Worm (Caenorhabditis elegans) whole organism, L1 larva: ENCODE measurements around the gene F11D11.22.

ENCODE experiments used
- C04F5.9 ChIP-seq: sonication (generic microtip); optimal IDR thresholded peaks from 2 replicates; lab custom pipeline; 2016; ENCODE audit warnings: missing genetic modification characterization, missing compliant biosample characterization
- F16B12.6 ChIP-seq: fragments of 150-350 bp; optimal IDR thresholded peaks from 2 replicates; lab custom pipeline; 2014; ENCODE audit warnings: missing biosample characterization, missing genetic modification characterization
- Y116A8C.19 ChIP-seq: sonication (generic microtip); optimal IDR thresholded peaks from 2 replicates; lab custom pipeline; 2016; ENCODE audit warnings: missing compliant biosample characterization, missing genetic modification characterization, borderline replicate concordance
- aha-1 ChIP-seq: fragments of 150-350 bp; optimal IDR thresholded peaks from 2 replicates; lab custom pipeline; 2014; ENCODE audit warnings: missing biosample characterization, missing genetic modification characterization
- alr-1 ChIP-seq: fragments of 200-800 bp; sonication (Bioruptor generic); optimal IDR thresholded peaks from 2 replicates; lab custom pipeline; 2018; ENCODE audit warnings: borderline replicate concordance, mild to moderate bottlenecking, missing genetic modification characterization, missing compliant biosample characterization
- aly-2 ChIP-seq: fragments of 150-350 bp; optimal IDR thresholded peaks from 2 replicates; lab custom pipeline; 2014; ENCODE audit warnings: missing biosample characterization, missing genetic modification characterization
- ama-1 ChIP-seq: fragments of 150-350 bp; optimal IDR thresholded peaks from 2 replicates; lab custom pipeline; 2014
- blmp-1 ChIP-seq: fragments of 150-350 bp; optimal IDR thresholded peaks from 2 replicates; lab custom pipeline; 2014; ENCODE audit warnings: missing biosample characterization, missing genetic modification characterization
- ceh-63 ChIP-seq: fragments of 200-800 bp; sonication (Bioruptor generic); optimal IDR thresholded peaks from 2 replicates; lab custom pipeline; 2018; ENCODE audit warnings: mild to moderate bottlenecking, missing genetic modification characterization, missing compliant biosample characterization
- ceh-8 ChIP-seq: fragments of 200-800 bp; sonication (Bioruptor generic); optimal IDR thresholded peaks from 2 replicates; lab custom pipeline; 2018; ENCODE audit warnings: mild to moderate bottlenecking, missing genetic modification characterization, moderate library complexity, missing compliant biosample characterization
- dsc-1 ChIP-seq: sonication (generic microtip); optimal IDR thresholded peaks from 2 replicates; lab custom pipeline; 2016; ENCODE audit warnings: mild to moderate bottlenecking, missing genetic modification characterization, missing compliant biosample characterization
- efl-1 ChIP-seq, 4 experiments: fragments of 150-350 bp; optimal IDR thresholded peaks in 3 of 4; peaks in 1 of 4; 1 replicate in 1 of 4; 2 replicates in 3 of 4; lab custom pipeline; 2014; ENCODE audit warnings: missing biosample characterization in 2 of 4, missing genetic modification characterization in 2 of 4, missing genetic modification reagents in 2 of 4
- elt-2 ChIP-seq: sonication (generic microtip); optimal IDR thresholded peaks from 2 replicates; lab custom pipeline; 2016; ENCODE audit warnings: missing genetic modification characterization, mild to moderate bottlenecking, inconsistent platforms, missing compliant biosample characterization, missing genetic modification reagents
- ets-5 ChIP-seq: fragments of 200-800 bp; sonication (Bioruptor generic); IDR thresholded peaks from 2 replicates; pipeline ENCODE4 v1.3.6; 2022; ENCODE audit warnings: missing genetic modification characterization, missing compliant biosample characterization
- fkh-8 ChIP-seq: sonication (generic microtip); optimal IDR thresholded peaks from 2 replicates; lab custom pipeline; 2016; ENCODE audit warnings: mild to moderate bottlenecking, missing genetic modification characterization, missing compliant biosample characterization
- grh-1 ChIP-seq: fragments of 200-800 bp; sonication (Bioruptor generic); IDR thresholded peaks from 2 replicates; pipeline ENCODE4 v1.3.6; 2022; ENCODE audit warnings: missing genetic modification reagents, missing genetic modification characterization, missing compliant biosample characterization
- hlh-17 ChIP-seq: fragments of 200-800 bp; sonication (Bioruptor generic); optimal IDR thresholded peaks from 2 replicates; lab custom pipeline; 2018; ENCODE audit warnings: missing genetic modification characterization, mild to moderate bottlenecking, missing compliant biosample characterization, moderate library complexity, borderline replicate concordance
- irx-1 ChIP-seq: sonication (generic microtip); optimal IDR thresholded peaks from 2 replicates; lab custom pipeline; 2016; ENCODE audit warnings: missing genetic modification characterization, missing compliant biosample characterization
- lin-13 ChIP-seq: fragments of 150-350 bp; optimal IDR thresholded peaks from 2 replicates; lab custom pipeline; 2014; ENCODE audit warnings: missing biosample characterization, missing genetic modification reagents, missing genetic modification characterization
- lin-15B ChIP-seq: fragments of 150-350 bp; sonication (generic microtip); optimal IDR thresholded peaks from 3 replicates; lab custom pipeline; 2014; ENCODE audit warnings: missing biosample characterization, missing genetic modification characterization
- lin-35 ChIP-seq, 2 experiments: fragments of 150-350 bp; optimal IDR thresholded peaks; 2 replicates each; lab custom pipeline; 2014; ENCODE audit warnings: missing biosample characterization in 2 of 2, missing genetic modification characterization in 2 of 2, missing genetic modification reagents in 2 of 2
- lsy-2 ChIP-seq, 2 experiments: fragments of 150-350 bp; optimal IDR thresholded peaks; 2 replicates each; lab custom pipeline; 2014; ENCODE audit warnings: missing biosample characterization in 2 of 2, missing genetic modification characterization in 2 of 2
- nhr-11 ChIP-seq: fragments of 150-350 bp; optimal IDR thresholded peaks from 2 replicates; lab custom pipeline; 2014; ENCODE audit warnings: missing biosample characterization, missing genetic modification characterization
- nhr-12 ChIP-seq: sonication (generic microtip); optimal IDR thresholded peaks from 2 replicates; lab custom pipeline; 2017; ENCODE audit warnings: missing biosample characterization, missing genetic modification characterization
- nhr-19 ChIP-seq: fragments of 200-800 bp; sonication (Bioruptor generic); conservative IDR thresholded peaks from 2 replicates; pipeline ENCODE4 v1.3.6; 2022; ENCODE audit warnings: missing genetic modification characterization, missing compliant biosample characterization
- nhr-47 ChIP-seq: sonication (generic microtip); optimal IDR thresholded peaks from 2 replicates; lab custom pipeline; 2016; ENCODE audit warnings: mild to moderate bottlenecking, missing genetic modification characterization, moderate library complexity, missing compliant biosample characterization
- nhr-77 ChIP-seq: fragments of 150-350 bp; optimal IDR thresholded peaks from 2 replicates; lab custom pipeline; 2014; ENCODE audit warnings: missing biosample characterization, missing genetic modification characterization
- nhr-84 ChIP-seq: sonication (generic microtip); optimal IDR thresholded peaks from 2 replicates; lab custom pipeline; 2017; ENCODE audit warnings: missing biosample characterization, missing genetic modification characterization
- nhr-85 ChIP-seq: sonication (generic microtip); peaks from one replicate; lab custom pipeline; 2016; ENCODE audit warnings: missing genetic modification characterization, inconsistent platforms, missing compliant biosample characterization
- pag-3 ChIP-seq: sonication (generic microtip); optimal IDR thresholded peaks from 2 replicates; lab custom pipeline; 2017; ENCODE audit warnings: missing genetic modification characterization, mild to moderate bottlenecking, missing compliant biosample characterization, antibody characterized with exemption, borderline replicate concordance; ENCODE audit not compliant: insufficient read depth
- pqm-1 ChIP-seq: sonication (generic microtip); optimal IDR thresholded peaks from 3 replicates; lab custom pipeline; 2017; ENCODE audit warnings: missing biosample characterization, missing genetic modification characterization
- rnt-1 ChIP-seq: sonication (generic microtip); optimal IDR thresholded peaks from 2 replicates; lab custom pipeline; 2016; ENCODE audit warnings: mild to moderate bottlenecking, missing genetic modification characterization, moderate library complexity, missing compliant biosample characterization
- skn-1 ChIP-seq: fragments of 150-350 bp; optimal IDR thresholded peaks from 2 replicates; lab custom pipeline; 2014; ENCODE audit warnings: missing biosample characterization, missing genetic modification characterization
- sox-4 ChIP-seq: sonication (generic microtip); optimal IDR thresholded peaks from 2 replicates; lab custom pipeline; 2016; ENCODE audit warnings: missing genetic modification characterization, missing compliant biosample characterization
- sup-37 ChIP-seq: fragments of 200-800 bp; sonication (Bioruptor generic); optimal IDR thresholded peaks from 2 replicates; lab custom pipeline; 2018; ENCODE audit warnings: mild to moderate bottlenecking, missing genetic modification characterization, missing compliant biosample characterization
- unc-86 ChIP-seq: sonication (generic microtip); optimal IDR thresholded peaks from 2 replicates; lab custom pipeline; 2016; ENCODE audit warnings: missing genetic modification characterization, missing compliant biosample characterization
- xbp-1 ChIP-seq: sonication (generic microtip); optimal IDR thresholded peaks from 2 replicates; lab custom pipeline; 2016; ENCODE audit warnings: missing genetic modification characterization, missing compliant biosample characterization
- zag-1 ChIP-seq: fragments of 150-350 bp; optimal IDR thresholded peaks from 2 replicates; lab custom pipeline; 2014; ENCODE audit warnings: missing biosample characterization, missing genetic modification characterization
- ztf-11 ChIP-seq, 2 experiments: sonication (generic microtip); optimal IDR thresholded peaks; 2 replicates each; lab custom pipeline; 2016 to 2017; ENCODE audit warnings: missing genetic modification characterization in 2 of 2, missing biosample characterization in 1 of 2, missing compliant biosample characterization in 1 of 2
- ztf-4 ChIP-seq: fragments of 150-350 bp; optimal IDR thresholded peaks from 2 replicates; lab custom pipeline; 2014; ENCODE audit warnings: missing biosample characterization, missing genetic modification characterization

F11D11.22 gene

DNA sequence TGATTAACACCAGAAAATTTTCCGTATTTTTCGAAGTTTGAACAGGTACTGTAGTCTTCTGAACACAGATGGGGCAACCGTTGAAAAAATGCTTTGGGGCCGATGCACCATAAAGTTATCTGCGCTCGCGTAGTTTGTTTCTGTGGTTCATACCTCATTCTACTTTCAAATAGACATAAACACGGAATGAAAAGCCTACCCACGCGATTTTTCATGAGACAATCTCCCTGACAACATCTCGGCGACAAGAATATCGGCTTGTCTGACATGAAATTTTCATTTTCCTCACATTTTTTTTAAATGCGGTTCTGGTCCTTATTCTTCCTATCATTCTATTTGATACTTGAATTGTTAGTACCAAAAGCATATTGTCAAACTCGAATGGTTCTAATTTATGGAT is 10.6 kb downstream of the F11D11.22 start, which contains the start of gene clec-257:
TSS of gene clec-257 (plus strand) at position 301 of the 400 bp plus-strand sequence.
- TF ChIP-seq lin-35 (GFP tag; optimal IDR thresholded peaks at IDR 0.05; lab: Kevin White, UChicago) (no peak), nhr-85 (tag; lab: Kevin White, UChicago) (peak; percentile 13)
- TF ChIP-seq, all 84 proteins: peak for 1

DNA sequence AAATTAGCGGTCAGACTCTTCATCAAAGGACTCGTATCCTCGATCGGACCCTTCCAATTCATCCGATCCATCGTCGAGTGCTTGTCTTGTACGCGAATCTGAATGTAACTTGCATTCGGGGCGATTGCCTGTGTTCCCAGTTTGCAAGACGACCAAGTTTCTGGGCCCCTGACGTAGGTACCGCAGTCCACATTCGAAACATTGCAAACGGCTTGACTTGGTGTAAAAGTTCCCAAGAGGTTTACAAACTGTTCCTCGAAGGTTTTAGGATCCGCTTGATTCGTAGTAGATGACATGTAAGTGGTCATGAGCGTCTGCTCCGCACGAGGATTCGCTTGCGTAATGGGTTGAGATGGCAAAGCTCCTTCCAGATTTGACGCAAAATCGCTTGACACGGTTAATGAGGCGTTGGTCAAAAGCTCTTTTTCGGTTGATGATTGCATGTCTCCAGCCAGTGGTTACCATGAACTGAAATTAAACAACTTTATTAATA is 14.1 kb downstream of the F11D11.22 start, which contains the start of gene Y17D7B.4:
TSS of gene Y17D7B.4 (minus strand) at position 443 of the 493 bp plus-strand sequence.
- TF ChIP-seq irx-1 (tag; lab: Kevin White, UChicago) (no peak), aly-2 (no peak), ztf-4 (no peak), hlh-17 (no peak), alr-1 (no peak), nhr-11 (tag; lab: Kevin White, UChicago) (no peak), sup-37 (GFP tag; lab: Kevin White, UChicago) (no peak), sox-4 (tag; lab: Kevin White, UChicago) (no peak), skn-1 (tag; lab: Kevin White, UChicago) (no peak)

DNA sequence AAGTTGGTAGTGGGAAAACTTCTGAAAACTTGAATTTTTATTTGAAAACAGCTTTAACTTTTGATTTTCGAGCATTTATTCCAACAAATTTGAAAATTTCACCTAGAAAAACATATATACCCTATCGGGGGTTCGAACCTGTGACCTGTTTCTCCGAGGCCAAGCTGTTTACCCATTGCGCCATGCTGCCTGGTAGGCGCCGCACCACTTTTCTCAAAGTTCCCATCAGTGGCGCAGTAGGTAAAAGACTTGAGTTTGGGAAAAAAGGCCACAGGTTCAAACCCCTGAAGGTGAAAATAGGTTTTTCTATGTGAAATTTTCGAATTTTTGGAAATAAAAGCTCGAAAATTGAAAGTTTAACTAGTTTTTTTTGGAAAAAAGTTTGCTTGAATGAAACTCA is 18.5 kb downstream of the F11D11.22 start:
- no peak for TF ChIP-seq pqm-1 (tag; lab: Kevin White, UChicago)
- no peak for TF ChIP-seq C04F5.9 (tag; lab: Kevin White, UChicago)
- no peak for TF ChIP-seq nhr-12 (tag; lab: Kevin White, UChicago)
- TF ChIP-seq nhr-47: no peak
- TF ChIP-seq efl-1 (optimal IDR thresholded peaks at IDR 0.05; lab: Kevin White, UChicago): no peak
- TF ChIP-seq efl-1 (GFP tag; optimal IDR thresholded peaks at IDR 0.05 in 1 of 2; lab: Kevin White, UChicago): no peak
- no peak for TF ChIP-seq ceh-8 (GFP tag; lab: Kevin White, UChicago)
- TF ChIP-seq irx-1 (tag; lab: Kevin White, UChicago): no peak
- TF ChIP-seq sup-37 (GFP tag; lab: Kevin White, UChicago): no peak
- TF ChIP-seq lin-15B: no peak
- TF ChIP-seq nhr-11 (tag; lab: Kevin White, UChicago): no peak

DNA sequence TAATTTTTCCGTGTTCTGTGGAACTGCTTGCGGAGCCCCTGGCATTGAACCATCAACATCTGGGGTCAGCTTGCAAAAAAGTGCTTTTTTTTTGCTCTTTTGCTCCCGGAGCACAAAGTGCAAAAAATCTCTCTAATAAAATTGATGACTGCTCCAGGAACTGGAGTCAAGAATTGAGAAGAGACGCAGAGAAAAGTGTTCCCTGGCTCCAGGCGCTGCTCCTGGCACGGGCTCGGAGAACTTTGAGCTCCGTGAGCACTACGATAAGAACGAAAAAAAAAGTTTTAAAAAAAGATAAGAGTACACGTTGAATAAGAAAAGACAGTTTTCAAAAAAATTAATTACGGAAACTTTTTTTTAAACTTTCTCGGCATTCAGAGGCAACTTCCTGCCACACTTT is 20.6 kb downstream of the F11D11.22 start:
- no peak for TF ChIP-seq aha-1
- TF ChIP-seq dsc-1: peak; percentile 31
- no peak for TF ChIP-seq ets-5 (GFP tag; lab: Robert Waterston, UW)
- TF ChIP-seq, all 84 proteins: peak for 1

DNA sequence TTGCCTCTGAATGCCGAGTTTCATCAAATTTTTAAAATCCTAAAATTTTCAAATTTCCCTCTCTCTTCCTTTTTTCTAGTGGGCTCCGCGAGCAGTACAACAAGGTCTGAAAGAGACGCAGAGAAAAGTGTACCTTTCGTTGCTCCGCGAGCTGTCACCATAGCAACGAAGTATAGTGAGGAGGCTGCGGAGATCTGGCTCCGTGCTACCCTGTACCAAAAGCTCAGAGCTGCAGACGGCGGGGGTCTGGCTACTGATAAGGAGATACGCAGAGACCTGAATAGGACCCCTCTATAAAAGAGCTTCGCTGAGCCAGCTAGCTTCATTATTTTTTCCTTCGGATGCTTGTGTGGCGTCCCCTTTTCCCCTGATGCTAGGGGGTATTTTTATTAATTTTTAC is 21.3 kb downstream of the F11D11.22 start, which contains the start of gene Y17D7B.10:
TSS of gene Y17D7B.10 (plus strand) at position 243 of the 400 bp plus-strand sequence.
- TF ChIP-seq fkh-8 (tag; lab: Kevin White, UChicago) (peak; percentile 64), nhr-77 (tag; lab: Kevin White, UChicago) (no peak), ama-1 (no peak), grh-1 (no peak), efl-1 (optimal IDR thresholded peaks at IDR 0.05; lab: Kevin White, UChicago) (no peak), efl-1 (GFP tag; optimal IDR thresholded peaks at IDR 0.05 in 1 of 2; lab: Kevin White, UChicago) (peak in 1 of 2 experiments; percentile 89), dsc-1 (peak; percentile 25), nhr-47 (peak; percentile 35), sox-4 (tag; lab: Kevin White, UChicago) (peak; percentile 1)

DNA sequence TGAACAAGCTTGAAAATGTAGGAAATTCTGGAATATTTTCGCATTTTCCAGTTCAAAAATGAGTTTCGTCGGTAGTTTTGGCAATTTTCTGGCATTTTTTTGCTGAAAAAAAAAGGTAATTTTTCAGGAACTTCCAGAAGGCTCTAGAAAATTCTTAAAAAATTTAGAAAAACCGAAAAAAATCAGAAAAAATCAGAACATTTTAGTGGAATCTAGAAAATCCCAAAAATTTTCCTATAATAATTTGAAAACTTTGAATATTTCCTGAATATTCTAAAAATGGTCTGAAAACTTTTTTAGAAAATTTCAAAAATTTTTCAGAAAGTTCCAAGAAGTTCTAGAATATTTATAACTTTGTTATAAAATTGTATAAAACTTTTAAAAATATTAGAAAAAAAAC is 24.6 kb downstream of the F11D11.22 start, which contains the start of gene Y17D7B.3:
TSS of gene Y17D7B.3 (minus strand) at position 101 of the 400 bp plus-strand sequence.
- no peak for TF ChIP-seq nhr-19 (GFP tag; lab: Robert Waterston, UW)
- no peak for TF ChIP-seq aha-1
- no peak for TF ChIP-seq Y116A8C.19 (tag; lab: Kevin White, UChicago)
- TF ChIP-seq elt-2 (tag; lab: Kevin White, UChicago): no peak
- no peak for TF ChIP-seq aly-2
- TF ChIP-seq ceh-63 (GFP tag; lab: Kevin White, UChicago): no peak
- TF ChIP-seq pqm-1 (tag; lab: Kevin White, UChicago): no peak
- TF ChIP-seq blmp-1: no peak
- TF ChIP-seq hlh-17: no peak
- TF ChIP-seq lin-13 (GFP tag; lab: Kevin White, UChicago): no peak
- no peak for TF ChIP-seq pag-3
- TF ChIP-seq unc-86: no peak
- TF ChIP-seq nhr-84 (tag; lab: Kevin White, UChicago): no peak
- no peak for TF ChIP-seq lsy-2 (tag; optimal IDR thresholded peaks at IDR 0.05; lab: Kevin White, UChicago)
- TF ChIP-seq F16B12.6 (tag; lab: Kevin White, UChicago): no peak
- no peak for TF ChIP-seq xbp-1 (tag; lab: Kevin White, UChicago)
- TF ChIP-seq rnt-1 (tag; lab: Kevin White, UChicago): no peak
- no peak for TF ChIP-seq ztf-11 (tag; optimal IDR thresholded peaks at IDR 0.05; lab: Kevin White, UChicago)
- TF ChIP-seq zag-1: no peak
- no peak for TF ChIP-seq nhr-85 (tag; lab: Kevin White, UChicago)
- TF ChIP-seq, all 84 proteins: peak for 0
